Worm (Caenorhabditis elegans) whole organism, early embryonic: ENCODE data around the gene str-174.
A peak's percentile ranks its signal among the peaks of the same experiment; 100 is the strongest.

Experiments
- B0310.2 ChIP-seq: sonication (generic microtip); optimal IDR thresholded peaks from 2 replicates; lab custom pipeline; 2016; ENCODE audit warnings: mild to moderate bottlenecking, missing genetic modification characterization, missing compliant biosample characterization
- F13C5.2 ChIP-seq: sonication (generic microtip); optimal IDR thresholded peaks from 2 replicates; lab custom pipeline; 2017; ENCODE audit warnings: mild to moderate bottlenecking, missing genetic modification characterization, inconsistent platforms, missing compliant biosample characterization
- aly-1 ChIP-seq: sonication (generic microtip); optimal IDR thresholded peaks from 2 replicates; lab custom pipeline; 2016; ENCODE audit warnings: missing genetic modification characterization, missing compliant biosample characterization
- ama-1 ChIP-seq: fragments of 150-350 bp; optimal IDR thresholded peaks from 2 replicates; lab custom pipeline; 2014
- ceh-13 ChIP-seq: fragments of 200-800 bp; sonication (Bioruptor generic); optimal IDR thresholded peaks from 2 replicates; lab custom pipeline; 2018; ENCODE audit warnings: mild to moderate bottlenecking, missing genetic modification characterization, missing compliant biosample characterization
- ceh-36 ChIP-seq: sonication (generic microtip); optimal IDR thresholded peaks from 2 replicates; lab custom pipeline; 2016; ENCODE audit warnings: missing genetic modification characterization, inconsistent platforms, missing compliant biosample characterization
- ets-7 ChIP-seq: sonication (generic microtip); optimal IDR thresholded peaks from 2 replicates; lab custom pipeline; 2016; ENCODE audit warnings: missing genotype, missing genetic modification characterization, missing compliant biosample characterization
- flt-1 ChIP-seq: fragments of 200-800 bp; sonication (Bioruptor generic); IDR thresholded peaks from 2 replicates; pipeline ENCODE4 v1.3.6; 2022; ENCODE audit warnings: missing genetic modification characterization, missing compliant biosample characterization
- hmbx-1 ChIP-seq: sonication (generic microtip); optimal IDR thresholded peaks from 2 replicates; lab custom pipeline; 2016; ENCODE audit warnings: mild to moderate bottlenecking, missing genetic modification characterization, missing compliant biosample characterization
- hmg-4 ChIP-seq: fragments of 200-800 bp; sonication (Bioruptor generic); optimal IDR thresholded peaks from 2 replicates; lab custom pipeline; 2018; ENCODE audit warnings: mild to moderate bottlenecking, missing genetic modification characterization, missing compliant biosample characterization
- hnd-1 ChIP-seq: sonication (generic microtip); optimal IDR thresholded peaks from 2 replicates; lab custom pipeline; 2016; ENCODE audit warnings: missing genetic modification characterization, missing compliant biosample characterization
- pes-1 ChIP-seq: fragments of 200-800 bp; sonication (Bioruptor generic); IDR thresholded peaks from 2 replicates; pipeline ENCODE4 v1.3.6; 2022; ENCODE audit warnings: missing genetic modification reagents, missing genetic modification characterization, missing compliant biosample characterization
- scrt-1 ChIP-seq: fragments of 200-800 bp; sonication (Bioruptor generic); IDR thresholded peaks from 2 replicates; pipeline ENCODE4 v1.3.6; 2022; ENCODE audit warnings: missing genetic modification characterization, missing compliant biosample characterization
- sea-1 ChIP-seq: fragments of 200-800 bp; sonication (Bioruptor generic); conservative IDR thresholded peaks from 2 replicates; pipeline ENCODE4 v1.3.6; 2022; ENCODE audit warnings: missing genetic modification characterization, missing compliant biosample characterization
- tbx-11 ChIP-seq: fragments of 200-800 bp; sonication (Bioruptor generic); IDR thresholded peaks from 2 replicates; pipeline ENCODE4 v1.3.6; 2022; ENCODE audit warnings: missing genetic modification characterization, missing compliant biosample characterization
- tbx-37 ChIP-seq: fragments of 200-800 bp; sonication (Bioruptor generic); conservative IDR thresholded peaks from 2 replicates; pipeline ENCODE4 v1.3.6; 2022; ENCODE audit warnings: missing genetic modification reagents, missing genetic modification characterization, missing compliant biosample characterization
- tra-4 ChIP-seq: sonication (generic microtip); optimal IDR thresholded peaks from 2 replicates; lab custom pipeline; 2017; ENCODE audit warnings: missing genetic modification characterization, missing compliant biosample characterization

Gene str-174

DNA sequence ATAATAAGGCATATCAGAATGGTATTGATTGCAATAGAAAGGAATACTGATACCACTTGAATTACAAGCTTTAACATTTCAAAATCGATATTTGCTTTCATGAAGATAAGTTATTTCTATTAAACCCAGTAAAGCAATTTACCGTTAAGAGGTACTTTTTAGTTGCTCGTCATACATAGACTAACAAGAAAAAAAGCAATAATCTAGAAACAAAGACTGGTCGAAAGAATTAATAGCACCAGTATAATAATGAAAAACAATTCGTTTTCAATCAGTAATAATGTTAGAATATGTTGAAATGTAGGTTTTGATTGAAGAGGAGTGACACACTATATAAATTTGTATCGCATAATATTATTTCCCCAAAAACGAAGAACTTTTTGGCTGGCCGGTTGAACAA is 4.0 kb downstream of the str-174 start, which contains the start of gene str-175:
TSS of gene str-175 (minus strand) at position 101 of the 400 bp plus-strand sequence.
- no peak for TF ChIP-seq F13C5.2 (tag; lab: Kevin White, UChicago)
- TF ChIP-seq scrt-1 (GFP tag; lab: Robert Waterston, UW), result no peak
- TF ChIP-seq ceh-36 (tag; lab: Kevin White, UChicago), result no peak
- TF ChIP-seq tbx-37, result no peak
- no peak for TF ChIP-seq hmg-4 (GFP tag; lab: Kevin White, UChicago)
- no peak for TF ChIP-seq flt-1 (GFP tag; lab: Robert Waterston, UW)
- TF ChIP-seq B0310.2 (tag; lab: Kevin White, UChicago), result no peak
- no peak for TF ChIP-seq tbx-11 (GFP tag; lab: Robert Waterston, UW)
- TF ChIP-seq sea-1, result no peak
- TF ChIP-seq aly-1 (tag; lab: Kevin White, UChicago), result no peak
- TF ChIP-seq hnd-1 (tag; lab: Kevin White, UChicago), result no peak
- no peak for TF ChIP-seq tra-4 (tag; lab: Kevin White, UChicago)
- TF ChIP-seq ceh-13 (GFP tag; lab: Kevin White, UChicago), result no peak

DNA sequence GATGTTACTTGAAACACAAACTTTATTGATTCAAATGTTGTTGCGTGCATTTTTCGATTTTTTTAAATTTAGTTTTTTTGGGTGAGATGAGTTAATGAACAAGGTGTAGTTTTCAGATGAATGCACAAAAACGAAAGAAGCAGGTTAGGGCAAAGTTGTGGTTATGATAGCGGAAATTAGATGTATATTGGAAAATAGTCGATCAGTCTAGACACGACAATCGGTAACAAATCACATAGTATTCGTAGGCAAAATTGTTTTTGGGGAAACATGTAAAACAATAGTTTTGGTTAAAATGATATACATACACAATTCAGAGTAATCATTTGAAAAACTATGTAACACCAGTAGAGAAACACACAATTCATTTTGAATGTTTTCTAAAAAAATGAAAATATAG is 6.9 kb downstream of the str-174 start, which contains the start of gene str-172:
TSS of gene str-172 (minus strand) at position 101 of the 400 bp plus-strand sequence.
- TF ChIP-seq ets-7 (no peak), sea-1 (no peak), scrt-1 (GFP tag; lab: Robert Waterston, UW) (no peak), tbx-37 (no peak), tra-4 (tag; lab: Kevin White, UChicago) (no peak), ama-1 (lab: Kevin White, UChicago) (no peak), flt-1 (GFP tag; lab: Robert Waterston, UW) (no peak), pes-1 (no peak), hmg-4 (GFP tag; lab: Kevin White, UChicago) (no peak), ceh-13 (GFP tag; lab: Kevin White, UChicago) (no peak)

DNA sequence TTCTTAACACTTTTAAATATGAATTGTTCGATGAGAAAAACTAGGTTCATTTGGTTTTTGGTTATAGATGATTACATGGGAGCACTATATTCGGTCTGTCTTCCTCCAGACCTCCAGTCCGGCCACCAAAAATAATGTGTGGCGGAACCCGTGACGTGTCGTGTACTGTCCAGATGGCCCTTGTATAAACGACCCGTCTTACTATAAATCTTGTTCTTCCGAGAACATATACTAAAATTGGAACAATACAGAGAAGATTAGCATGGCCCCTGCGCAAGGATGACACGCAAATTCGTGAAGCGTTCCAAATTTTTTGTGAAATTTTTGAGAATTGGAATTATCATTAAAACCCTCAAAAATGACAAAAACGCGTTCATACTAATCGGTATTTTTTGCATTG is 7.9 kb downstream of the str-174 start:
- TF ChIP-seq pes-1 (no peak), flt-1 (GFP tag; lab: Robert Waterston, UW) (no peak), tbx-37 (no peak), ceh-36 (tag; lab: Kevin White, UChicago) (no peak), hmg-4 (GFP tag; lab: Kevin White, UChicago) (no peak), F13C5.2 (tag; lab: Kevin White, UChicago) (no peak), ets-7 (no peak), hmbx-1 (tag; lab: Kevin White, UChicago) (no peak), scrt-1 (GFP tag; lab: Robert Waterston, UW) (no peak), hnd-1 (tag; lab: Kevin White, UChicago) (no peak), ceh-13 (GFP tag; lab: Kevin White, UChicago) (no peak), tbx-11 (GFP tag; lab: Robert Waterston, UW) (no peak), aly-1 (tag; lab: Kevin White, UChicago) (no peak), tra-4 (tag; lab: Kevin White, UChicago) (no peak)

DNA sequence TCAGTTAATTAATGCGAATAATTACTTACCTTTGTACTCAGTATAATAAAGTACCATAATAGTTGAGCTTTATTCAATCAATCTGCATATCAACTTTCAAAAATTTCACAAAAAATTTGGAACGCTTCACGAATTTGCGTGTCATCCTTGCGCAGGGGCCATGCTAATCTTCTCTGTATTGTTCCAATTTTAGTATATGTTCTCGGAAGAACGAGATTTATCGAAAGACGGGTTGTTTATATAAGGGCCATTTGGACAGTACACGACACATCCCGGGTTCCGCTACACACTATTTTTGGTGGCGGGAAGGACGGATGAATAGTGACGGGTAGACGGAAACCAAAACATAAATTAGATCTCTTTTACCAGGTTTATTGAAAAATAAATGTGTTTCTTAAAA is 10.0 kb downstream of the str-174 start:
- TF ChIP-seq scrt-1 (GFP tag; lab: Robert Waterston, UW), result no peak
- no peak for TF ChIP-seq tra-4 (tag; lab: Kevin White, UChicago)
- TF ChIP-seq ets-7, result no peak
- TF ChIP-seq F13C5.2 (tag; lab: Kevin White, UChicago), result no peak
- TF ChIP-seq B0310.2 (tag; lab: Kevin White, UChicago), result no peak
- no peak for TF ChIP-seq ama-1 (lab: Kevin White, UChicago)
- no peak for TF ChIP-seq ceh-13 (GFP tag; lab: Kevin White, UChicago)
- TF ChIP-seq pes-1, result 0 out of 2 replicates have a peak, but pooled peaks have one; percentile 32
- 0 out of 2 replicates have a peak, but pooled peaks have one; percentile 19 for TF ChIP-seq tbx-11 (GFP tag; lab: Robert Waterston, UW)
- TF ChIP-seq hmbx-1 (tag; lab: Kevin White, UChicago), result no peak
- no peak for TF ChIP-seq ceh-36 (tag; lab: Kevin White, UChicago)

DNA sequence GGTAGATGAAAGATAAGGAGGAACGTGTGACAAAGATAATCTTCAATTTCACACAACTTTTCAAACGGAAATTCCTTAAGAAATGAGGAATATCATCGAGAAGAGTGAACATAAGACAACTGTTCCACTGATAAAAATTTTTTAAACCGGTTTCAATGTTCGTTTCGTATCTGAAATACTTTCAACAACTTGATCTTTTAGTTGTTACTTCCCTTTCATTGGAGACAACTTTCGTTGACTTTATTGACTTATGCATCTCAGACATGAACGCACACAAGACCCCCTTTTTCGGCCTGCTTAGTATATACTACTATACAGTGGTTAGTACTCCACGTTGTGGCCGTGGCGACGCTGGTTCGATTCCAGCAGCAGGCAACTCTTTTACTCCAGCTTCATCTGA is 13.1 kb downstream of the str-174 start, which contains the start of the genes Y17G9A.4 and str-173:
TSS of gene Y17G9A.4 (minus strand) at position 101 of the 400 bp plus-strand sequence.
TSS of gene str-173 (plus strand) at position 325 of the 400 bp plus-strand sequence.
- TF ChIP-seq pes-1, result no peak
- no peak for TF ChIP-seq hnd-1 (tag; lab: Kevin White, UChicago)
- no peak for TF ChIP-seq tra-4 (tag; lab: Kevin White, UChicago)
- TF ChIP-seq ceh-36 (tag; lab: Kevin White, UChicago), result no peak
- no peak for TF ChIP-seq tbx-37
- TF ChIP-seq hmg-4 (GFP tag; lab: Kevin White, UChicago), result no peak
- TF ChIP-seq ets-7, result no peak
- TF ChIP-seq scrt-1 (GFP tag; lab: Robert Waterston, UW), result no peak
- TF ChIP-seq flt-1 (GFP tag; lab: Robert Waterston, UW), result no peak
- no peak for TF ChIP-seq B0310.2 (tag; lab: Kevin White, UChicago)
- no peak for TF ChIP-seq aly-1 (tag; lab: Kevin White, UChicago)
- no peak for TF ChIP-seq tbx-11 (GFP tag; lab: Robert Waterston, UW)
- no peak for TF ChIP-seq F13C5.2 (tag; lab: Kevin White, UChicago)
- no peak for TF ChIP-seq ceh-13 (GFP tag; lab: Kevin White, UChicago)
- no peak for TF ChIP-seq hmbx-1 (tag; lab: Kevin White, UChicago)
- no peak for TF ChIP-seq sea-1
- no peak for TF ChIP-seq ama-1 (lab: Kevin White, UChicago)

DNA sequence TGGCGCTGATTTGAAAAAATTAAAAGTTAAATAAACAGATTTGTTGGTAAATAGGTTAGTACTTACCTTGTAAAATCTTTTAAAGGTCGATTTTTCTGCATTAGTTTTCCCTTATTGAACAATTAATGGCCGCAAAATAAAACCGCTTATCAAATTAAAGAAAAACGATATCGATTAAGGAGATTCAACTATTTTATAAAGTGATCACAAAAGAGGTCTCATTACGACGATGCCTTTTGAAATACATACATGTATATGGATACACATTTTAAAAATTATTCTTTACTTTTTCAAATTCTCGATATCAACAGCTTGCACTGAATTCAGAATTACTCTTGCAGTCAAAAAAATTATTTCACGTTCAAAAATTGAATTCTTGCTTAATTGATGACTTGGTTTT is 15.9 kb downstream of the str-174 start, which contains the start of gene Y17G9A.3:
TSS of gene Y17G9A.3 (minus strand) at position 101 of the 400 bp plus-strand sequence.
- no peak for TF ChIP-seq F13C5.2 (tag; lab: Kevin White, UChicago)
- no peak for TF ChIP-seq ceh-13 (GFP tag; lab: Kevin White, UChicago)
- TF ChIP-seq B0310.2 (tag; lab: Kevin White, UChicago), result no peak
- no peak for TF ChIP-seq tra-4 (tag; lab: Kevin White, UChicago)
- TF ChIP-seq ceh-36 (tag; lab: Kevin White, UChicago), result no peak
- TF ChIP-seq hnd-1 (tag; lab: Kevin White, UChicago), result no peak
- TF ChIP-seq ets-7, result no peak
- TF ChIP-seq ama-1 (lab: Kevin White, UChicago), result no peak
- no peak for TF ChIP-seq sea-1

DNA sequence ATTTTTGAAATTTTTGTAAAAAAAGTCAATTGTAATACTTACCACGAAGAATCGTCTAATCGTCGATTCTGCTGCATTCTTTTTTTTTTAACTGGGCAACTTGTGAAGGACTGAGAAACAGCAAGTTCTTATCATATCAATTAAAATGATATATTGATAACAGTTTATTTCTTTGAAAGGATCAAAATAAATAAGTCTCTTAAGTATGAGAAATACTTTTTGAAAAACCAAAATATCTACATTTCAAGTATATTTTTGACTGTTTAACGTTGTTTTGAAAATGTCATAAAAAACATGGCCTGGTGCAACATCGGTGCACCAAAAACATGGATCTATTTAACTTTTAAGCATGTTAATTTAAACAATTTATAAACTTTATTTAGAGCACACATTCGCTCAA is 18.3 kb downstream of the str-174 start, which contains the start of gene Y17G9A.2:
TSS of gene Y17G9A.2 (minus strand) at position 101 of the 400 bp plus-strand sequence.
- TF ChIP-seq ceh-36 (tag; lab: Kevin White, UChicago) (no peak), pes-1 (no peak), hmbx-1 (tag; lab: Kevin White, UChicago) (no peak), aly-1 (tag; lab: Kevin White, UChicago) (no peak), ama-1 (lab: Kevin White, UChicago) (no peak), ets-7 (no peak), F13C5.2 (tag; lab: Kevin White, UChicago) (no peak)
